Worm (Caenorhabditis elegans) whole organism, young adult: ENCODE measurements around the gene egl-4.

Experiments
- C17E4.6 ChIP-seq: fragments of 200-800 bp; sonication (Bioruptor generic); IDR thresholded peaks from 2 replicates; pipeline ENCODE4 v1.3.6; 2022; ENCODE audit warnings: missing genetic modification reagents, missing genetic modification characterization, missing compliant biosample characterization
- F33H1.4 ChIP-seq: fragments of 200-800 bp; sonication (Bioruptor generic); IDR thresholded peaks from 2 replicates; pipeline ENCODE4 v1.3.6; 2022; ENCODE audit warnings: missing genetic modification reagents, missing genetic modification characterization, missing compliant biosample characterization
- F57C9.4 ChIP-seq: sonication (generic microtip); optimal IDR thresholded peaks from 2 replicates; lab custom pipeline; 2017; ENCODE audit warnings: mild to moderate bottlenecking, missing genetic modification characterization, missing compliant biosample characterization
- K11D2.4 ChIP-seq: fragments of 200-800 bp; sonication (Bioruptor generic); IDR thresholded peaks from 2 replicates; pipeline ENCODE4 v1.3.6; 2022; ENCODE audit warnings: missing genetic modification reagents, missing genetic modification characterization, missing compliant biosample characterization
- K12H6.12 ChIP-seq: fragments of 200-800 bp; sonication (Bioruptor generic); optimal IDR thresholded peaks from 2 replicates; lab custom pipeline; 2018; ENCODE audit warnings: mild to moderate bottlenecking, missing genetic modification characterization, missing compliant biosample characterization
- akir-1 ChIP-seq: fragments of 200-800 bp; sonication (Bioruptor generic); optimal IDR thresholded peaks from 2 replicates; lab custom pipeline; 2018; ENCODE audit warnings: mild to moderate bottlenecking, missing genetic modification characterization, moderate library complexity, missing compliant biosample characterization
- aptf-3 ChIP-seq: fragments of 200-800 bp; sonication (Bioruptor generic); IDR thresholded peaks from 2 replicates; pipeline ENCODE4 v1.3.6; 2022; ENCODE audit warnings: missing genetic modification characterization, missing compliant biosample characterization
- atf-7 ChIP-seq: sonication (generic microtip); optimal IDR thresholded peaks from 2 replicates; lab custom pipeline; 2017; ENCODE audit warnings: mild to moderate bottlenecking, missing genetic modification characterization, missing compliant biosample characterization
- attf-6 ChIP-seq: fragments of 200-800 bp; sonication (Bioruptor generic); IDR thresholded peaks from 2 replicates; pipeline ENCODE4 v1.3.6; 2022; ENCODE audit warnings: missing genetic modification reagents, missing genetic modification characterization, missing compliant biosample characterization
- cebp-1 ChIP-seq, 2 experiments: fragments of 200-800 bp in 1 of 2; sonication (Bioruptor generic) in 1 of 2; sonication (generic microtip) in 1 of 2; IDR thresholded peaks in 1 of 2; optimal IDR thresholded peaks in 1 of 2; 2 replicates each; pipeline versions ENCODE4 v1.3.6 to Lab custom; 2017 to 2022; ENCODE audit warnings: missing compliant biosample characterization in 2 of 2, missing genetic modification characterization in 2 of 2, mild to moderate bottlenecking in 1 of 2, missing genetic modification reagents in 1 of 2, moderate library complexity in 1 of 2
- cebp-2 ChIP-seq: fragments of 200-800 bp; sonication (Bioruptor generic); IDR thresholded peaks from 2 replicates; pipeline ENCODE4 v1.3.6; 2022; ENCODE audit warnings: missing genetic modification characterization, missing compliant biosample characterization
- ceh-100 ChIP-seq: fragments of 200-800 bp; sonication (Bioruptor generic); IDR thresholded peaks from 2 replicates; pipeline ENCODE4 v1.3.6; 2022; ENCODE audit warnings: missing genetic modification reagents, missing genetic modification characterization, missing compliant biosample characterization
- ceh-27 ChIP-seq: fragments of 200-800 bp; sonication (Bioruptor generic); optimal IDR thresholded peaks from 2 replicates; lab custom pipeline; 2018; ENCODE audit warnings: mild to moderate bottlenecking, missing genetic modification characterization, moderate library complexity, missing compliant biosample characterization
- ceh-79 ChIP-seq: sonication (generic microtip); optimal IDR thresholded peaks from 2 replicates; lab custom pipeline; 2017; ENCODE audit warnings: mild to moderate bottlenecking, missing genetic modification characterization, missing compliant biosample characterization
- ceh-91 ChIP-seq: fragments of 200-800 bp; sonication (Bioruptor generic); IDR thresholded peaks from 2 replicates; pipeline ENCODE4 v1.3.6; 2022; ENCODE audit warnings: missing genetic modification reagents, missing genetic modification characterization, missing compliant biosample characterization
- chd-7 ChIP-seq: sonication (generic microtip); optimal IDR thresholded peaks from 2 replicates; lab custom pipeline; 2016; ENCODE audit warnings: mild to moderate bottlenecking, missing genetic modification characterization, moderate library complexity, missing compliant biosample characterization
- die-1 ChIP-seq: sonication (generic microtip); optimal IDR thresholded peaks from 2 replicates; lab custom pipeline; 2016; ENCODE audit warnings: missing genotype, mild to moderate bottlenecking, missing genetic modification characterization, missing compliant biosample characterization
- efl-1 ChIP-seq: fragments of 150-350 bp; optimal IDR thresholded peaks from 2 replicates; lab custom pipeline; 2014; ENCODE audit warnings: missing biosample characterization, missing genetic modification reagents, missing genetic modification characterization
- egl-18 ChIP-seq: fragments of 200-800 bp; sonication (Bioruptor generic); IDR thresholded peaks from 2 replicates; pipeline ENCODE4 v1.3.6; 2022; ENCODE audit warnings: missing genetic modification reagents, missing genetic modification characterization, missing compliant biosample characterization
- egrh-3 ChIP-seq: fragments of 200-800 bp; sonication (Bioruptor generic); IDR thresholded peaks from 2 replicates; pipeline ENCODE4 v1.3.6; 2022; ENCODE audit warnings: missing genetic modification reagents, missing genetic modification characterization, missing compliant biosample characterization
- ekl-4 ChIP-seq: fragments of 200-800 bp; sonication (Bioruptor generic); IDR thresholded peaks from 2 replicates; pipeline ENCODE4 v1.3.6; 2022; ENCODE audit warnings: missing genetic modification reagents, missing genetic modification characterization, missing compliant biosample characterization
- fkh-3 ChIP-seq: sonication (generic microtip); optimal IDR thresholded peaks from 2 replicates; lab custom pipeline; 2016; ENCODE audit warnings: mild to moderate bottlenecking, missing genetic modification characterization, missing compliant biosample characterization
- hlh-26 ChIP-seq: fragments of 200-800 bp; sonication (Bioruptor generic); conservative IDR thresholded peaks from 2 replicates; pipeline ENCODE4 v1.3.6; 2022; ENCODE audit warnings: missing genetic modification reagents, missing genetic modification characterization, missing compliant biosample characterization
- hmg-1.2 ChIP-seq: fragments of 200-800 bp; sonication (Bioruptor generic); IDR thresholded peaks from 2 replicates; pipeline ENCODE4 v1.3.6; 2022; ENCODE audit warnings: missing genetic modification reagents, missing genetic modification characterization, missing compliant biosample characterization
- hsf-1 ChIP-seq: fragments of 200-800 bp; sonication (Bioruptor generic); IDR thresholded peaks from 2 replicates; pipeline ENCODE4 v1.3.6; 2022; ENCODE audit warnings: missing genetic modification reagents, missing genetic modification characterization, missing compliant biosample characterization
- lag-1 ChIP-seq: fragments of 200-800 bp; sonication (Bioruptor generic); IDR thresholded peaks from 2 replicates; pipeline ENCODE4 v1.3.6; 2022; ENCODE audit warnings: missing genetic modification reagents, missing genetic modification characterization, missing compliant biosample characterization
- madf-10 ChIP-seq: sonication (generic microtip); optimal IDR thresholded peaks from 2 replicates; lab custom pipeline; 2016; ENCODE audit warnings: mild to moderate bottlenecking, missing genetic modification characterization, missing compliant biosample characterization
- madf-6 ChIP-seq: fragments of 200-800 bp; sonication (Bioruptor generic); IDR thresholded peaks from 2 replicates; pipeline ENCODE4 v1.3.6; 2022; ENCODE audit warnings: missing genetic modification reagents, missing genetic modification characterization, missing compliant biosample characterization
- madf-8 ChIP-seq: fragments of 200-800 bp; sonication (Bioruptor generic); conservative IDR thresholded peaks from 2 replicates; pipeline ENCODE4 v1.3.6; 2022; ENCODE audit warnings: missing genetic modification reagents, missing genetic modification characterization, missing compliant biosample characterization
- nfya-1 ChIP-seq: sonication (generic microtip); optimal IDR thresholded peaks from 2 replicates; lab custom pipeline; 2017; ENCODE audit warnings: antibody characterized with exemption, missing compliant biosample characterization, missing genetic modification characterization, borderline replicate concordance; ENCODE audit not compliant: insufficient read depth
- nfya-2 ChIP-seq: fragments of 200-800 bp; sonication (Bioruptor generic); IDR thresholded peaks from 2 replicates; pipeline ENCODE4 v1.3.6; 2022; ENCODE audit warnings: missing genetic modification reagents, missing genetic modification characterization, missing compliant biosample characterization
- nhr-179 ChIP-seq: sonication (generic microtip); optimal IDR thresholded peaks from 2 replicates; lab custom pipeline; 2016; ENCODE audit warnings: mild to moderate bottlenecking, missing genetic modification characterization, missing compliant biosample characterization
- repo-1 ChIP-seq: sonication (generic microtip); optimal IDR thresholded peaks from 2 replicates; lab custom pipeline; 2017; ENCODE audit warnings: mild to moderate bottlenecking, missing genetic modification characterization, missing compliant biosample characterization
- rpc-1 ChIP-seq, 2 experiments: fragments of 150-350 bp in 1 of 2; sonication (generic microtip) in 1 of 2; optimal IDR thresholded peaks; 2 replicates each; lab custom pipeline; 2014 to 2018; ENCODE audit warnings: missing biosample characterization in 1 of 2, missing genetic modification characterization in 1 of 2, missing genetic modification reagents in 1 of 2, missing genotype in 1 of 2
- snpc-1.3 ChIP-seq: sonication (generic microtip); optimal IDR thresholded peaks from 2 replicates; lab custom pipeline; 2017; ENCODE audit warnings: missing genetic modification characterization, mild to moderate bottlenecking, missing compliant biosample characterization, antibody characterized with exemption, moderate library complexity, missing genotype, missing genetic modification reagents; ENCODE audit not compliant: insufficient read depth
- snpc-4 ChIP-seq, 5 experiments: fragments of 150-350 bp in 1 of 5; sonication (generic microtip) in 4 of 5; optimal IDR thresholded peaks; 2 replicates each; lab custom pipeline; 2014 to 2018; ENCODE audit warnings: missing genetic modification characterization in 5 of 5, missing biosample characterization in 3 of 5, antibody characterized with exemption in 2 of 5, mild to moderate bottlenecking in 2 of 5, missing compliant biosample characterization in 2 of 5, missing genotype in 2 of 5, moderate library complexity in 2 of 5, missing genetic modification reagents in 1 of 5
- tbx-9 ChIP-seq: sonication (generic microtip); optimal IDR thresholded peaks from 2 replicates; lab custom pipeline; 2016; ENCODE audit warnings: borderline replicate concordance, missing genetic modification characterization, inconsistent platforms, missing compliant biosample characterization
- unc-130 ChIP-seq: sonication (generic microtip); optimal IDR thresholded peaks from 2 replicates; lab custom pipeline; 2016; ENCODE audit warnings: missing genetic modification reagents, missing genetic modification characterization, missing compliant biosample characterization
- unc-62 ChIP-seq: fragments of 150-350 bp; optimal IDR thresholded peaks from 2 replicates; lab custom pipeline; 2014; ENCODE audit warnings: missing biosample characterization, missing genetic modification reagents, missing genetic modification characterization
- zfh-2 ChIP-seq: fragments of 200-800 bp; sonication (Bioruptor generic); conservative IDR thresholded peaks from 2 replicates; pipeline ENCODE4 v1.3.6; 2022; ENCODE audit warnings: missing genetic modification reagents, missing genetic modification characterization, missing compliant biosample characterization
- ztf-25 ChIP-seq: fragments of 200-800 bp; sonication (Bioruptor generic); IDR thresholded peaks from 2 replicates; pipeline ENCODE4 v1.3.6; 2022; ENCODE audit warnings: missing genetic modification reagents, missing genetic modification characterization, missing compliant biosample characterization

egl-4 gene

ce11 chrIV:1906697-1907096 is 58.8 kb downstream of the egl-4 start (continued):
- 0 out of 2 replicates have a peak, but pooled peaks have one; percentile 35 for TF ChIP-seq ekl-4
- TF ChIP-seq chd-7 (tag; lab: Kevin White, UChicago), result peak; percentile 1
- no peak for TF ChIP-seq ceh-91
- TF ChIP-seq unc-62 (GFP tag; lab: Kevin White, UChicago), result no peak
- TF ChIP-seq ztf-25 (GFP tag; lab: Robert Waterston, UW), result 0 out of 2 replicates have a peak, but pooled peaks have one; percentile 49
- TF ChIP-seq, all 124 proteins: peak for 4

- TF ChIP-seq zfh-2 (peak; percentile 43; the same call in 1 of the 2 replicates), egl-18 (GFP tag; lab: Robert Waterston, UW) (0 out of 2 replicates have a peak, but pooled peaks have one; percentile 49), hsf-1 (GFP tag; lab: Robert Waterston, UW) (no peak)
Observed at ce11 chrIV:1908467-1908866, 60.6 kb downstream of the egl-4 start.

DNA sequence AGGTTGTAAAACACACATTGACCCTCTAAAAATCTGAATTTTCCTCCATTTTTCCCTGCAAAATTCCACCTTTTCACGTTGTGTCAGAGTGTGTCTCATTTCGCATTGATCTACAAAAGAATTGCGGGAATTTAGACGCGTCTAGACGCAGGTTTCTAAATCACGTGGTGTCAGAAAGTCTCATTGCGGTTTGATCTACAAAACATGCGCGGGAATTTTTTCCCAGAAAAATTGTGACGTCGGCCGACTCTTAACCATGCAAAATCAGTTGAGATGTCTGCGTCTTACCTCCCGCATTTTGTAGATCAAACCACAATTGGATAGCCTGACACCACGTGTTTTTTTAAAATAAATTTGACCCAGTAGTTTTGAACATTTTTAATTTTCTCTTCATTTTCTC is 61.0 kb downstream of the egl-4 start:
- TF ChIP-seq madf-8 (GFP tag; lab: Robert Waterston, UW) (peak; percentile 68), lag-1 (GFP tag; lab: Robert Waterston, UW) (no peak), nhr-179 (tag; lab: Kevin White, UChicago) (no peak), snpc-1.3 (no peak), tbx-9 (tag; lab: Kevin White, UChicago) (no peak), efl-1 (GFP tag; lab: Kevin White, UChicago) (peak; percentile 42), snpc-4 (GFP tag; optimal IDR thresholded peaks at IDR 0.05; lab: Kevin White, UChicago) (no peak), snpc-4 (tag; optimal IDR thresholded peaks at IDR 0.05; lab: Kevin White, UChicago) (no peak), atf-7 (no peak), F33H1.4 (GFP tag; lab: Robert Waterston, UW) (0 out of 2 replicates have a peak, but pooled peaks have one; percentile 9), madf-6 (GFP tag; lab: Robert Waterston, UW) (peak; percentile 79)

DNA sequence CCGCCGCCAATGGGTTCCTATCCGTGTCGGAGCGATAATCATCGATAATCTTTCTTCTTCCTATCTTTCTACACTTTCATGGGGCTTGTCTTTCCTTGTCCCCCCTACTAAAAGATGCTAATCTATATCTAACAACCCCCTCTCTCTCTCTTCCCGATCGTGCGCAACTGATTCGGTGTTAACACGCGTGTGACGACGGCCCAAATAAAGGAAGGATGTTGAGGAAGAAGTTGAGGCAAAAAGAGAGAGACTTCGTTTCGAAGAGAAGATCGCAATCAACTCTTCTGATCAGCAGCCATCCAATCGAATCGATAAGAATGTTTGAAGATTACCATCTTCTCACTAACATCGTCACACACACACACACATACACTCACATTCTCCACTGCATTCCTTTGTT is 63.4 kb downstream of the egl-4 start:
- TF ChIP-seq K11D2.4 (GFP tag; lab: Robert Waterston, UW) (no peak), C17E4.6 (GFP tag; lab: Robert Waterston, UW) (no peak), rpc-1 (optimal IDR thresholded peaks at IDR 0.05; lab: Kevin White, UChicago) (no peak), rpc-1 (tag; optimal IDR thresholded peaks at IDR 0.05; lab: Kevin White, UChicago) (no peak), ceh-27 (no peak), atf-7 (no peak), akir-1 (GFP tag; lab: Kevin White, UChicago) (no peak), ceh-79 (tag; lab: Kevin White, UChicago) (no peak), madf-10 (tag; lab: Kevin White, UChicago) (no peak), cebp-1 (GFP tag; IDR thresholded peaks at IDR 0.05; lab: Robert Waterston, UW) (no peak), cebp-1 (tag; optimal IDR thresholded peaks at IDR 0.05; lab: Kevin White, UChicago) (no peak), egrh-3 (GFP tag; lab: Robert Waterston, UW) (no peak), cebp-2 (GFP tag; lab: Robert Waterston, UW) (no peak), hlh-26 (no peak)
- TF ChIP-seq, all 124 proteins: peak for 0

ce11 chrIV:1914900-1915299 is 67.0 kb downstream of the egl-4 start:
- TF ChIP-seq F57C9.4 (tag; lab: Kevin White, UChicago) (no peak), unc-62 (GFP tag; lab: Kevin White, UChicago) (no peak), madf-8 (GFP tag; lab: Robert Waterston, UW) (no peak), fkh-3 (tag; lab: Kevin White, UChicago) (no peak), repo-1 (no peak), ceh-100 (no peak), attf-6 (GFP tag; lab: Robert Waterston, UW) (no peak), C17E4.6 (GFP tag; lab: Robert Waterston, UW) (no peak), nfya-1 (no peak), egrh-3 (GFP tag; lab: Robert Waterston, UW) (no peak), unc-130 (GFP tag; lab: Kevin White, UChicago) (no peak), hmg-1.2 (no peak), K12H6.12 (tag; lab: Kevin White, UChicago) (no peak), nfya-2 (no peak), aptf-3 (GFP tag; lab: Robert Waterston, UW) (no peak), nhr-179 (tag; lab: Kevin White, UChicago) (no peak), die-1 (tag; lab: Kevin White, UChicago) (no peak)
